Worm (Caenorhabditis elegans): ENCODE results near the gene F43C9.1.

- no peak for TF ChIP-seq him-1 (tag; optimal IDR thresholded peaks at IDR 0.05)
- no peak for TF ChIP-seq W03F9.2 (tag; optimal IDR thresholded peaks at IDR 0.05)
- TF ChIP-seq dao-5 (tag; optimal IDR thresholded peaks at IDR 0.05) = no peak
These were observed 10.9 kb upstream of the F43C9.1 start, which contains the start of gene hum-10 for ce11 chrX:4782197-4782596.

All from whole organism, L4/young adult.